Worm (Caenorhabditis elegans): ENCODE measurements around the gene vps-24.

The vps-24 gene

DNA sequence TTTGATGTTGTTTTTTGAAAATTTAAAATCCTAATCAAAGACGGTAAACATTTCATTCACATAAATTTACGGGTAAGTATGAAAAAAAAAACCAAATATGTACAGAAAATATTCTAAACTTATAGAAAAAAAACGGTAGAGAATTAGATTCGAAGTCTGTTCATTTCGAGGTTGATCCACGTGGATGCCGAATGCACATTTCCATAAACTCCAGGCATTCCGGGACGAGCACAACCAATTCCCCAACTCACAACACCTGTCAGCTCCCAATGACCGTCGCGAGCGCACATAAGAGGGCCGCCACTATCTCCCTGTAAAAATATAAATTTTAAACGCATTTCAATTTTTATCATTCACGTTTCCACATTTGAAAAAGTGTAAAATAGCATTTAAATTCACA, 45.7 kb upstream of the vps-24 start:
- TF ChIP-seq elt-2 (tag; optimal IDR thresholded peaks at IDR 0.05) (no peak), madf-2 (tag; optimal IDR thresholded peaks at IDR 0.05) (no peak), zip-5 (tag; optimal IDR thresholded peaks at IDR 0.05) (no peak), hlh-15 (tag; optimal IDR thresholded peaks at IDR 0.05) (no peak), nfya-1 (tag; optimal IDR thresholded peaks at IDR 0.05) (no peak), pros-1 (tag; optimal IDR thresholded peaks at IDR 0.05) (no peak), lin-11 (tag; optimal IDR thresholded peaks at IDR 0.05) (no peak), ets-4 (tag; optimal IDR thresholded peaks at IDR 0.05) (no peak), hlh-8 (tag; optimal IDR thresholded peaks at IDR 0.05) (no peak), C08G9.2 (tag; optimal IDR thresholded peaks at IDR 0.05) (no peak), ceh-24 (tag; optimal IDR thresholded peaks at IDR 0.05) (no peak), hlh-13 (GFP tag; optimal IDR thresholded peaks at IDR 0.05) (no peak), ahr-1 (tag; optimal IDR thresholded peaks at IDR 0.05) (no peak), gmeb-2 (tag; optimal IDR thresholded peaks at IDR 0.05) (no peak), K09A11.1 (tag; optimal IDR thresholded peaks at IDR 0.05; ENCODE audit: insufficient read depth) (no peak), ceh-19 (GFP tag; optimal IDR thresholded peaks at IDR 0.05) (no peak), ceh-18 (tag; optimal IDR thresholded peaks at IDR 0.05) (no peak)

DNA sequence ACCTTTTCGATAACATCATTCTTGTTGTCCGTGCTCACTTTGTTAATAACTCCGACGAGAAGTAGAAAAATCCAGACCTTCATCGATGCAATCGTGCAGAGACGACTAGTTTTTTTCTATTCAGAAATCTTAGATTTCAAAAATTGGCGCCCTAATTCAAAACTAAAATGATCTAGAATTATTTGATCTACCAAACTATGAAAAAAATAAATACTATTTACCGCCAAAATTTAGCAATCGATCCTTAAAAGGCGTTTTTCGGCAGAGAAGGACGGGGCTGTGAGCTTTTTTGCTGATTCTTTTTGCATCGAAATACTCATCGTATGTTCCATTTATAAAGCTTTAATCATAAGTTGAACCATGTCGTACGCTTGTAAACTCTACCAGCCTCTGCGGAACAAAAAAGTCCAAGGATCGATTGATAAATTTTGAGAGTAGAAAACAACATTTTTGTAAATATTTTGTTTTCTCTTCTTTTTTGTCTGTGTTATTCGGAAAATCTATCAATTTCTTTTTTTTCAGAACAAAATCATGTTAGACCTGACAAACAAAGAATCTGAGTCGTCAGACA, 44.3 kb upstream of the vps-24 start, which contains the start of the genes try-1 and zyg-12:
try-1 (minus strand) TSS at position 148 of the 571 bp plus-strand sequence.
zyg-12 (plus strand) TSS at position 521 of the 571 bp plus-strand sequence.
- TF ChIP-seq ceh-18 (tag; optimal IDR thresholded peaks at IDR 0.05), result no peak
- TF ChIP-seq rnt-1 (tag; optimal IDR thresholded peaks at IDR 0.05), result no peak
- no peak for TF ChIP-seq pqm-1 (tag; optimal IDR thresholded peaks at IDR 0.05)
- TF ChIP-seq ama-1 (optimal IDR thresholded peaks at IDR 0.05), result no peak
- TF ChIP-seq elt-4 (tag; optimal IDR thresholded peaks at IDR 0.05), result no peak
- TF ChIP-seq eyg-1 (tag; optimal IDR thresholded peaks at IDR 0.05), result no peak
- no peak for TF ChIP-seq tbx-7 (tag; optimal IDR thresholded peaks at IDR 0.05)
- TF ChIP-seq ceh-34 (tag; optimal IDR thresholded peaks at IDR 0.05), result no peak
- TF ChIP-seq ets-4 (tag; optimal IDR thresholded peaks at IDR 0.05), result no peak
- TF ChIP-seq hlh-30 (tag; optimal IDR thresholded peaks at IDR 0.05; ENCODE audit: insufficient read depth), result no peak
- no peak for TF ChIP-seq lin-11 (tag; optimal IDR thresholded peaks at IDR 0.05)
- no peak for TF ChIP-seq Y22D7AL.16 (tag; optimal IDR thresholded peaks at IDR 0.05)
- no peak for TF ChIP-seq nhr-232 (tag; optimal IDR thresholded peaks at IDR 0.05)
- TF ChIP-seq unc-3 (GFP tag; conservative IDR thresholded peaks at IDR 0.05), result no peak
- TF ChIP-seq unc-3 (tag; optimal IDR thresholded peaks at IDR 0.05), result no peak
- no peak for TF ChIP-seq che-1 (tag; optimal IDR thresholded peaks at IDR 0.05)
- no peak for TF ChIP-seq ceh-2 (tag; optimal IDR thresholded peaks at IDR 0.05)
- no peak for TF ChIP-seq ceh-14 (tag; optimal IDR thresholded peaks at IDR 0.05)
- TF ChIP-seq fkh-6 (tag; optimal IDR thresholded peaks at IDR 0.05), result no peak
- TF ChIP-seq hlh-6 (tag; optimal IDR thresholded peaks at IDR 0.05), result no peak
- no peak for TF ChIP-seq ceh-6 (GFP tag; optimal IDR thresholded peaks at IDR 0.05)

DNA sequence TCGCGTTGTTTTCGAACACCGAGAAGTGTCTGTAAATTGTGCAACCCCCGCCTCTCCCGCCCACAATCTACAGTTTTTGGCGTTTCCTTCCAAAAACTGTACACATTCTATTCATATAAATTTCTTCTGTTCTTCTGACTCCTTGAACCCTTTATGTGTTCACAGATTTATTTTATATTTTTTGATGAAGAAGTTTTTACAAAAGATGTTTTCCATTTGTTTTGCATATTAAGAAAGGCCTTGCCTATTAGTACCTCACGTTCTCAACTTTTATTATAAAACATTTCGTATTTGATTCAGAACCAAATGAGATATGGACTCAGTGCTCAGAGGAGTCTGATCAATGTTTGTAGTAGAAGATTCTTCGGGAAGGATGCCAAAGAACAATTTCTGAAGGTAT, 40.5 kb upstream of the vps-24 start, which contains the start of gene ndx-3:
ndx-3 (plus strand) TSS at position 301 of the 400 bp plus-strand sequence.
- TF ChIP-seq elt-2 (tag; optimal IDR thresholded peaks at IDR 0.05) (no peak), ceh-34 (tag; optimal IDR thresholded peaks at IDR 0.05) (no peak)

DNA sequence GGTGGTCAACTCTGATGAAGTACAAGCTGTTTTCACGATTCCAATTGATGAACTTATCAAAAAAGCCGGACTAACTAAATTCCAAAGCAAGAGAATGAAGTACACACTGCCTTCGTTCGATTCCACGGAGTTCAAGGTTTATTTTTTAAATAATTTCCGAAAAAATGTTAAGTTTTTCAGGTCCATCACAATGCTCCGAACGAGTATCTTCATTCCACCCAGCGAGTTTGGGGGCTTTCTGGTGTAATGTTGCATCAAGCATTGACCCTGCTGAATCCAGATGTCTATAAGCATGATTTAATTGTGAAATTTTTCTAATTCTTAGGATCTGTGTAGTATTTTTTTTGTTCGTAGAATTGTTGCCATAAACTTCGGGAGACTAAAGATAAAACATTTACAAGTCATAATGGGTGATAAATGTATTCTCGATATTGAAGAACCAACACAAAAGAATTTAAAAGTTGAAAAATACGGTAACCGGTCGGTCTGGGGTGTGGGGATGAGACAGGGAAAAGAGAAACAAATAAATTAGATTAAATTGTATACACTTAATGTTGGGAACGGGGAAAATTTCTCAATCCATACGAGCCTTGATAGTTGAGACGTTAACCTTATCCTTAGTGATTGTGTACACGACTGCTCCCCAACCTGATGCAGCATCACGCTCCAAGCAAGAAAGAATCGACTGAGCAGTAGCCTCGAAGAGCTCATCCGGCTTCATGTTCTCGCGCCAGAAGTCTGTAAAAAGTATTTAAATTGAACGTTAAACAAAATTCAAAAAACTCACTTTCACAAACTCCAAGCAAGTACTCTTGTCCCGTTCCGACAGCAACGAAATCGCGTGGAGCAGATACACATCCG, 39.5 kb upstream of the vps-24 start:
- TF ChIP-seq pha-4 (tag; optimal IDR thresholded peaks at IDR 0.05), result no peak
- TF ChIP-seq rnt-1 (tag; optimal IDR thresholded peaks at IDR 0.05), result no peak
- no peak for TF ChIP-seq ceh-14 (tag; optimal IDR thresholded peaks at IDR 0.05)
- no peak for TF ChIP-seq nhr-11 (tag; optimal IDR thresholded peaks at IDR 0.05)
- TF ChIP-seq hlh-30 (tag; optimal IDR thresholded peaks at IDR 0.05; ENCODE audit: insufficient read depth), result no peak
- no peak for TF ChIP-seq lin-11 (tag; optimal IDR thresholded peaks at IDR 0.05)
- TF ChIP-seq fax-1 (tag; optimal IDR thresholded peaks at IDR 0.05), result no peak
- TF ChIP-seq dve-1 (tag; optimal IDR thresholded peaks at IDR 0.05), result no peak
- no peak for TF ChIP-seq tbx-2 (tag; optimal IDR thresholded peaks at IDR 0.05)
- TF ChIP-seq npax-4 (tag; optimal IDR thresholded peaks at IDR 0.05), result no peak
- TF ChIP-seq pat-9 (tag; optimal IDR thresholded peaks at IDR 0.05), result no peak
- no peak for TF ChIP-seq ets-4 (tag; optimal IDR thresholded peaks at IDR 0.05)
- no peak for TF ChIP-seq syd-9 (tag; optimal IDR thresholded peaks at IDR 0.05)
- TF ChIP-seq K02D7.2 (tag; optimal IDR thresholded peaks at IDR 0.05), result no peak
- TF ChIP-seq hlh-13 (GFP tag; optimal IDR thresholded peaks at IDR 0.05), result no peak
- no peak for TF ChIP-seq C08G9.2 (tag; optimal IDR thresholded peaks at IDR 0.05)
